Worm (Caenorhabditis elegans) whole organism, L2 larva: ENCODE results near the gene C46F4.3.

Experiments
- C34F6.9 ChIP-seq: fragments of 150-350 bp; optimal IDR thresholded peaks from 2 replicates; lab custom pipeline; 2014; ENCODE audit warnings: missing biosample characterization, missing genetic modification characterization
- F13H6.1 ChIP-seq: sonication (generic microtip); optimal IDR thresholded peaks from 2 replicates; lab custom pipeline; 2016; ENCODE audit warnings: missing genetic modification characterization, missing compliant biosample characterization
- R02D3.7 ChIP-seq: fragments of 150-350 bp; optimal IDR thresholded peaks from 2 replicates; lab custom pipeline; 2014; ENCODE audit warnings: missing biosample characterization, missing genetic modification characterization
- Y55F3AM.14 ChIP-seq: fragments of 200-800 bp; sonication (Bioruptor generic); optimal IDR thresholded peaks from 2 replicates; lab custom pipeline; 2018; ENCODE audit warnings: mild to moderate bottlenecking, missing genetic modification characterization, missing compliant biosample characterization
- ZK546.5 ChIP-seq: sonication (generic microtip); optimal IDR thresholded peaks from 2 replicates; lab custom pipeline; 2017; ENCODE audit warnings: missing biosample characterization, missing genetic modification characterization
- alr-1 ChIP-seq: fragments of 150-350 bp; optimal IDR thresholded peaks from 2 replicates; lab custom pipeline; 2014; ENCODE audit warnings: missing biosample characterization, missing genetic modification characterization
- aly-2 ChIP-seq: fragments of 150-350 bp; optimal IDR thresholded peaks from 2 replicates; lab custom pipeline; 2014; ENCODE audit warnings: missing biosample characterization, missing genetic modification characterization
- ama-1 ChIP-seq: fragments of 150-350 bp; optimal IDR thresholded peaks from 2 replicates; lab custom pipeline; 2018; ENCODE audit warnings: inconsistent platforms
- blmp-1 ChIP-seq: sonication (generic microtip); optimal IDR thresholded peaks from 2 replicates; lab custom pipeline; 2017; ENCODE audit warnings: missing genetic modification characterization, mild to moderate bottlenecking, missing compliant biosample characterization, antibody characterized with exemption, moderate library complexity; ENCODE audit not compliant: insufficient read depth
- ceh-16 ChIP-seq: fragments of 150-350 bp; optimal IDR thresholded peaks from 2 replicates; lab custom pipeline; 2014; ENCODE audit warnings: missing biosample characterization, missing genetic modification characterization
- ceh-82 ChIP-seq: fragments of 150-350 bp; optimal IDR thresholded peaks from 2 replicates; lab custom pipeline; 2014; ENCODE audit warnings: missing biosample characterization, missing genetic modification characterization
- crh-2 ChIP-seq: sonication (generic microtip); optimal IDR thresholded peaks from 2 replicates; lab custom pipeline; 2017; ENCODE audit warnings: missing biosample characterization, missing genetic modification characterization
- dmd-4 ChIP-seq: sonication (generic microtip); optimal IDR thresholded peaks from 2 replicates; lab custom pipeline; 2017; ENCODE audit warnings: missing biosample characterization, missing genetic modification characterization
- egl-27 ChIP-seq: sonication (generic microtip); optimal IDR thresholded peaks from 3 replicates; lab custom pipeline; 2017; ENCODE audit warnings: missing biosample characterization, missing genetic modification reagents, missing genetic modification characterization
- elt-1 ChIP-seq: fragments of 150-350 bp; optimal IDR thresholded peaks from 2 replicates; lab custom pipeline; 2014; ENCODE audit warnings: missing biosample characterization, missing genetic modification characterization
- elt-3 ChIP-seq: sonication (generic microtip); optimal IDR thresholded peaks from 2 replicates; lab custom pipeline; 2017; ENCODE audit warnings: missing biosample characterization, missing genetic modification characterization
- fos-1 ChIP-seq: fragments of 150-350 bp; optimal IDR thresholded peaks from 2 replicates; lab custom pipeline; 2014; ENCODE audit warnings: missing biosample characterization, missing genetic modification characterization
- gmeb-1 ChIP-seq: fragments of 150-350 bp; optimal IDR thresholded peaks from 2 replicates; lab custom pipeline; 2014; ENCODE audit warnings: missing biosample characterization, missing genetic modification characterization
- lin-11 ChIP-seq: fragments of 150-350 bp; sonication (generic microtip); optimal IDR thresholded peaks from 2 replicates; lab custom pipeline; 2014; ENCODE audit warnings: missing biosample characterization, missing genetic modification characterization, inconsistent platforms, mixed read lengths
- lin-13 ChIP-seq: fragments of 150-350 bp; optimal IDR thresholded peaks from 2 replicates; lab custom pipeline; 2014; ENCODE audit warnings: missing biosample characterization, missing genetic modification reagents, missing genetic modification characterization
- lin-39 ChIP-seq: fragments of 150-350 bp; optimal IDR thresholded peaks from 2 replicates; lab custom pipeline; 2014; ENCODE audit warnings: missing biosample characterization, missing genetic modification reagents, missing genetic modification characterization
- lsy-2 ChIP-seq, 2 experiments: fragments of 150-350 bp in 1 of 2; sonication (generic microtip) in 1 of 2; optimal IDR thresholded peaks; 2 replicates each; lab custom pipeline; 2014 to 2017; ENCODE audit warnings: missing biosample characterization in 2 of 2, missing genetic modification characterization in 2 of 2
- mab-5 ChIP-seq: fragments of 150-350 bp; optimal IDR thresholded peaks from 2 replicates; lab custom pipeline; 2014; ENCODE audit warnings: missing biosample characterization, missing genetic modification characterization
- mbf-1 ChIP-seq: sonication (generic microtip); optimal IDR thresholded peaks from 2 replicates; lab custom pipeline; 2017; ENCODE audit warnings: missing biosample characterization, missing genetic modification characterization
- mdl-1 ChIP-seq, 2 experiments: fragments of 150-350 bp in 1 of 2; sonication (generic microtip) in 1 of 2; optimal IDR thresholded peaks; 2 replicates each; lab custom pipeline; 2017; ENCODE audit warnings: missing biosample characterization in 2 of 2, missing genetic modification characterization in 2 of 2
- nhr-10 ChIP-seq: sonication (generic microtip); optimal IDR thresholded peaks from 2 replicates; lab custom pipeline; 2017; ENCODE audit warnings: missing biosample characterization, missing genetic modification characterization
- nhr-11 ChIP-seq: fragments of 150-350 bp; optimal IDR thresholded peaks from 2 replicates; lab custom pipeline; 2014; ENCODE audit warnings: missing biosample characterization, missing genetic modification characterization
- nhr-12 ChIP-seq: fragments of 150-350 bp; optimal IDR thresholded peaks from 2 replicates; lab custom pipeline; 2014; ENCODE audit warnings: missing biosample characterization, missing genetic modification characterization
- nhr-129 ChIP-seq: fragments of 150-350 bp; optimal IDR thresholded peaks from 2 replicates; lab custom pipeline; 2014; ENCODE audit warnings: missing biosample characterization, missing genetic modification characterization
- nhr-21 ChIP-seq: fragments of 150-350 bp; optimal IDR thresholded peaks from 2 replicates; lab custom pipeline; 2014; ENCODE audit warnings: missing biosample characterization, missing genetic modification characterization
- nhr-23 ChIP-seq: fragments of 150-350 bp; optimal IDR thresholded peaks from 2 replicates; lab custom pipeline; 2014; ENCODE audit warnings: missing biosample characterization, missing genetic modification reagents, missing genetic modification characterization
- nhr-237 ChIP-seq: fragments of 150-350 bp; optimal IDR thresholded peaks from 2 replicates; lab custom pipeline; 2014; ENCODE audit warnings: missing biosample characterization, missing genetic modification characterization
- nhr-25 ChIP-seq: fragments of 150-350 bp; sonication (generic microtip); optimal IDR thresholded peaks from 3 replicates; lab custom pipeline; 2014; ENCODE audit warnings: missing biosample characterization, missing genetic modification characterization
- nhr-6 ChIP-seq: fragments of 150-350 bp; optimal IDR thresholded peaks from 2 replicates; lab custom pipeline; 2014; ENCODE audit warnings: missing biosample characterization, missing genetic modification characterization
- nhr-77 ChIP-seq: fragments of 150-350 bp; optimal IDR thresholded peaks from 2 replicates; lab custom pipeline; 2014; ENCODE audit warnings: missing biosample characterization, missing genetic modification characterization
- peb-1 ChIP-seq: fragments of 150-350 bp; optimal IDR thresholded peaks from 2 replicates; lab custom pipeline; 2014; ENCODE audit warnings: missing biosample characterization, missing genetic modification characterization
- sem-4 ChIP-seq: fragments of 150-350 bp; optimal IDR thresholded peaks from 2 replicates; lab custom pipeline; 2014; ENCODE audit warnings: missing biosample characterization, missing genetic modification reagents, missing genetic modification characterization
- skn-1 ChIP-seq: sonication (generic microtip); optimal IDR thresholded peaks from 2 replicates; lab custom pipeline; 2017; ENCODE audit warnings: missing biosample characterization, missing genetic modification characterization
- sma-3 ChIP-seq: sonication (generic microtip); optimal IDR thresholded peaks from 2 replicates; lab custom pipeline; 2016; ENCODE audit warnings: missing genetic modification reagents, missing genetic modification characterization, missing compliant biosample characterization
- sma-9 ChIP-seq, 2 experiments: fragments of 150-350 bp in 1 of 2; sonication (generic microtip) in 1 of 2; optimal IDR thresholded peaks; 2 replicates each; lab custom pipeline; 2014 to 2016; ENCODE audit warnings: missing genetic modification characterization in 2 of 2, mild to moderate bottlenecking in 1 of 2, missing biosample characterization in 1 of 2, missing compliant biosample characterization in 1 of 2, missing genetic modification reagents in 1 of 2, moderate library complexity in 1 of 2
- snpc-4 ChIP-seq: fragments of 150-350 bp; optimal IDR thresholded peaks from 2 replicates; lab custom pipeline; 2014; ENCODE audit warnings: missing biosample characterization, missing genetic modification characterization
- unc-39 ChIP-seq: fragments of 150-350 bp; optimal IDR thresholded peaks from 2 replicates; lab custom pipeline; 2014; ENCODE audit warnings: missing biosample characterization, missing genetic modification characterization
- unc-55 ChIP-seq: fragments of 150-350 bp; sonication (generic microtip); optimal IDR thresholded peaks from 3 replicates; lab custom pipeline; 2014; ENCODE audit warnings: missing biosample characterization, missing genetic modification reagents, missing genetic modification characterization
- unc-62 ChIP-seq: fragments of 150-350 bp; optimal IDR thresholded peaks from 2 replicates; lab custom pipeline; 2014; ENCODE audit warnings: missing biosample characterization, missing genetic modification reagents, missing genetic modification characterization
- zag-1 ChIP-seq: fragments of 150-350 bp; optimal IDR thresholded peaks from 2 replicates; lab custom pipeline; 2014; ENCODE audit warnings: missing biosample characterization, missing genetic modification characterization
- ztf-1 ChIP-seq: fragments of 200-800 bp; sonication (Bioruptor generic); conservative IDR thresholded peaks from 2 replicates; pipeline ENCODE4 v1.3.6; 2022; ENCODE audit warnings: missing genetic modification characterization, missing compliant biosample characterization
- ztf-11 ChIP-seq: sonication (generic microtip); optimal IDR thresholded peaks from 2 replicates; lab custom pipeline; 2017; ENCODE audit warnings: missing biosample characterization, missing genetic modification characterization
- ztf-4 ChIP-seq: fragments of 150-350 bp; optimal IDR thresholded peaks from 2 replicates; lab custom pipeline; 2014; ENCODE audit warnings: missing biosample characterization, missing genetic modification characterization

The C46F4.3 gene

DNA sequence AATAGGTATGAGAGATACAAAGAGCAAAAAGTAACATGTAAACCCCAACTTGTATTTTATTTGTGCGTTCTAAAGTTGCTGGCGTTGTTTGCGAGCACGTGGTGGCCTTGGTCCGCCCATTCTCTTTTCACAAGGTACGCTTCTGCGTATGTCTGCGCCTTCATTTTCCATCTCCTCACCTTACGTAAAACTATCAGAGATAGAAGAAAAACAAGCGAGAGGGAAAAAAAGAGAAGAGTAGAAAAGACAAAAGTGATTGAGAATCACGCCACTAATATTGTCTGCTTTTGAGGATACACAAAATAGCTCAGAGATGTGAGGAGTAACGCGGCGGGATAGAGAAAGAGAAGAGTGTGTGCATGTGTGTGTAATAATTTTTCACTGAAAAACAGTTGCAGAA lies 6.6 kb downstream of the C46F4.3 start:
- TF ChIP-seq ceh-82 (tag; lab: Kevin White, UChicago) = no peak
- no peak for TF ChIP-seq ceh-16 (tag; lab: Kevin White, UChicago)
- TF ChIP-seq mdl-1 (tag; optimal IDR thresholded peaks at IDR 0.05; lab: Kevin White, UChicago) = peak; percentile 35 to 73
- TF ChIP-seq blmp-1 (tag; lab: Kevin White, UChicago) = peak; percentile 28
- no peak for TF ChIP-seq unc-55 (GFP tag; lab: Kevin White, UChicago)
- TF ChIP-seq zag-1 (tag; lab: Kevin White, UChicago) = no peak
- TF ChIP-seq sma-9 (GFP tag; optimal IDR thresholded peaks at IDR 0.05; lab: Kevin White, UChicago) = peak; percentile 74
- TF ChIP-seq sma-9 (tag; optimal IDR thresholded peaks at IDR 0.05; lab: Kevin White, UChicago) = no peak
- TF ChIP-seq sma-3 (GFP tag; lab: Kevin White, UChicago) = peak; percentile 30
- no peak for TF ChIP-seq ztf-11 (tag; lab: Kevin White, UChicago)
- no peak for TF ChIP-seq nhr-11
- no peak for TF ChIP-seq egl-27 (tag; lab: Kevin White, UChicago)
- TF ChIP-seq gmeb-1 (tag; lab: Kevin White, UChicago) = no peak
- TF ChIP-seq nhr-237 (tag; lab: Kevin White, UChicago) = no peak
- TF ChIP-seq ama-1 (lab: Kevin White, UChicago) = no peak
- peak; percentile 68 for TF ChIP-seq ztf-4 (tag; lab: Kevin White, UChicago)
- no peak for TF ChIP-seq ztf-1 (GFP tag; lab: Robert Waterston, UW)
- no peak for TF ChIP-seq nhr-77 (tag; lab: Kevin White, UChicago)
- no peak for TF ChIP-seq Y55F3AM.14 (GFP tag; lab: Kevin White, UChicago)
- TF ChIP-seq lin-39 (tag; lab: Kevin White, UChicago) = no peak
- peak in 1 of 2 experiments; percentile 46 for TF ChIP-seq lsy-2 (tag; optimal IDR thresholded peaks at IDR 0.05; lab: Kevin White, UChicago)
- TF ChIP-seq mbf-1 (tag; lab: Kevin White, UChicago) = no peak
- no peak for TF ChIP-seq mab-5 (tag; lab: Kevin White, UChicago)
- TF ChIP-seq lin-11 (tag; lab: Kevin White, UChicago) = no peak
- TF ChIP-seq C34F6.9 (tag; lab: Kevin White, UChicago) = peak; percentile 57
- peak; percentile 65 for TF ChIP-seq crh-2 (tag; lab: Kevin White, UChicago)
- TF ChIP-seq dmd-4 (tag; lab: Kevin White, UChicago) = no peak
- no peak for TF ChIP-seq alr-1
- no peak for TF ChIP-seq elt-1 (tag; lab: Kevin White, UChicago)
- peak; percentile 63 for TF ChIP-seq nhr-25 (tag; lab: Kevin White, UChicago)
- no peak for TF ChIP-seq unc-39 (tag; lab: Kevin White, UChicago)
- TF ChIP-seq nhr-21 (tag; lab: Kevin White, UChicago) = peak; percentile 39
- peak; percentile 84 for TF ChIP-seq nhr-129 (tag; lab: Kevin White, UChicago)
- TF ChIP-seq nhr-12 = no peak
- TF ChIP-seq skn-1 = no peak
- TF ChIP-seq fos-1 = peak; percentile 29
- no peak for TF ChIP-seq elt-3
- TF ChIP-seq snpc-4 (tag; lab: Kevin White, UChicago) = no peak
- no peak for TF ChIP-seq nhr-23 (tag; lab: Kevin White, UChicago)
- peak; percentile 6 for TF ChIP-seq nhr-6 (tag; lab: Kevin White, UChicago)
- no peak for TF ChIP-seq aly-2 (tag; lab: Kevin White, UChicago)
- TF ChIP-seq unc-62 (GFP tag; lab: Kevin White, UChicago) = no peak
- peak; percentile 18 for TF ChIP-seq sem-4 (tag; lab: Kevin White, UChicago)
- TF ChIP-seq F13H6.1 (tag; lab: Kevin White, UChicago) = peak; percentile 78
- TF ChIP-seq ZK546.5 (tag; lab: Kevin White, UChicago) = no peak
- TF ChIP-seq peb-1 (tag; lab: Kevin White, UChicago) = no peak
- no peak for TF ChIP-seq lin-13 (GFP tag; lab: Kevin White, UChicago)
- no peak for TF ChIP-seq R02D3.7
- no peak for TF ChIP-seq nhr-10 (tag; lab: Kevin White, UChicago)
